Worm (Caenorhabditis elegans): ENCODE results near the gene alkb-8.
A peak's percentile ranks its signal among the peaks of the same experiment; 100 is the strongest.

The alkb-8 gene

ce11 chrIII:3706586-3706985 lies 2.5 kb upstream of the alkb-8 start, which contains the start of gene dph-1:
Gene dph-1, plus strand, starts transcription at chrIII:3706886.
- TF ChIP-seq elt-2 (tag; optimal IDR thresholded peaks at IDR 0.05) (no peak), mef-2 (tag; optimal IDR thresholded peaks at IDR 0.05) (no peak), Y116A8C.19 (tag; optimal IDR thresholded peaks at IDR 0.05; ENCODE audit: borderline replicate concordance) (no peak), unc-130 (tag; optimal IDR thresholded peaks at IDR 0.05) (no peak), nhr-76 (tag; optimal IDR thresholded peaks at IDR 0.05) (no peak), nhr-84 (tag; optimal IDR thresholded peaks at IDR 0.05) (no peak), sox-4 (tag; optimal IDR thresholded peaks at IDR 0.05) (no peak), grh-1 (GFP tag; IDR thresholded peaks at IDR 0.05) (no peak), lin-39 (tag; optimal IDR thresholded peaks at IDR 0.05) (no peak), pqm-1 (tag; optimal IDR thresholded peaks at IDR 0.05) (no peak), dsc-1 (tag; optimal IDR thresholded peaks at IDR 0.05) (no peak), hlh-4 (tag; optimal IDR thresholded peaks at IDR 0.05) (no peak), fkh-4 (tag; optimal IDR thresholded peaks at IDR 0.05; ENCODE audit: borderline replicate concordance) (no peak), lin-14 (GFP tag; optimal IDR thresholded peaks at IDR 0.05) (no peak)

- TF ChIP-seq mep-1 (tag; optimal IDR thresholded peaks at IDR 0.05) (no peak), nhr-85 (tag) (peak; percentile 42)
Measured at ce11 chrIII:3713163-3713562, 4.0 kb downstream of the alkb-8 start, which contains the start of gene nrde-1. Gene nrde-1, plus strand, starts transcription at chrIII:3713463.

- TF ChIP-seq efl-1 (optimal IDR thresholded peaks at IDR 0.05) (peak in 1 of 2 experiments; percentile 11), efl-1 (GFP tag; optimal IDR thresholded peaks at IDR 0.05 in 1 of 2) (no peak), F16B12.6 (tag; optimal IDR thresholded peaks at IDR 0.05) (no peak)
Measured at ce11 chrIII:3716073-3716659, 7.0 kb downstream of the alkb-8 start.

ce11 chrIII:3719564-3719963 lies 10.4 kb downstream of the alkb-8 start, which contains the start of gene C14B1.8:
Gene C14B1.8, minus strand, starts transcription at chrIII:3719680.
- TF ChIP-seq aha-1 (tag; optimal IDR thresholded peaks at IDR 0.05) (no peak), nhr-11 (tag; optimal IDR thresholded peaks at IDR 0.05) (no peak), zip-4 (GFP tag; optimal IDR thresholded peaks at IDR 0.05) (no peak), nhr-19 (GFP tag; conservative IDR thresholded peaks at IDR 0.05) (no peak), lin-15B (tag; optimal IDR thresholded peaks at IDR 0.05) (peak; percentile 45), unc-30 (tag; optimal IDR thresholded peaks at IDR 0.05) (no peak), xbp-1 (tag; optimal IDR thresholded peaks at IDR 0.05) (no peak), sox-4 (tag; optimal IDR thresholded peaks at IDR 0.05) (no peak), efl-1 (optimal IDR thresholded peaks at IDR 0.05) (peak; percentile 43 to 45), efl-1 (GFP tag; optimal IDR thresholded peaks at IDR 0.05 in 1 of 2) (peak; percentile 35 to 47), swsn-7 (tag; optimal IDR thresholded peaks at IDR 0.05) (no peak), tbx-2 (tag; optimal IDR thresholded peaks at IDR 0.05) (no peak), dpl-1 (GFP tag; optimal IDR thresholded peaks at IDR 0.05) (peak in 1 of 3 experiments; percentile 57), pax-3 (tag; optimal IDR thresholded peaks at IDR 0.05) (no peak), lsy-2 (tag; optimal IDR thresholded peaks at IDR 0.05) (no peak), zag-1 (tag; optimal IDR thresholded peaks at IDR 0.05) (no peak), elt-3 (tag; optimal IDR thresholded peaks at IDR 0.05) (no peak), C04F5.9 (tag; optimal IDR thresholded peaks at IDR 0.05) (no peak), isw-1 (GFP tag; IDR thresholded peaks at IDR 0.05) (no peak), lin-13 (GFP tag; optimal IDR thresholded peaks at IDR 0.05) (no peak), nhr-71 (tag; optimal IDR thresholded peaks at IDR 0.05) (no peak), lin-35 (GFP tag; optimal IDR thresholded peaks at IDR 0.05) (peak; percentile 21 to 40), irx-1 (tag; optimal IDR thresholded peaks at IDR 0.05) (no peak)

Data from whole organism, L1 larva.